Worm (Caenorhabditis elegans): ENCODE measurements around the gene rpb-12.

ce11 chrIV:9116452-9116851 is 30.2 kb downstream of the rpb-12 start:
- TF ChIP-seq unc-62 (GFP tag; optimal IDR thresholded peaks at IDR 0.05) = no peak
- no peak for TF ChIP-seq elt-3 (tag; optimal IDR thresholded peaks at IDR 0.05)
- no peak for TF ChIP-seq egl-27 (tag; optimal IDR thresholded peaks at IDR 0.05)
- no peak for TF ChIP-seq tbx-2 (tag; optimal IDR thresholded peaks at IDR 0.05)
- no peak for TF ChIP-seq unc-39 (tag; optimal IDR thresholded peaks at IDR 0.05)
- TF ChIP-seq ceh-28 (tag; optimal IDR thresholded peaks at IDR 0.05) = no peak
- TF ChIP-seq nhr-77 (tag; optimal IDR thresholded peaks at IDR 0.05) = no peak
- no peak for TF ChIP-seq mdl-1 (tag; optimal IDR thresholded peaks at IDR 0.05)
- no peak for TF ChIP-seq ZK546.5 (tag; optimal IDR thresholded peaks at IDR 0.05)
- TF ChIP-seq nfya-1 (tag; optimal IDR thresholded peaks at IDR 0.05; ENCODE audit: insufficient read depth) = no peak
